Fruit fly (Drosophila melanogaster) whole organism, wandering third instar larva: ENCODE measurements around the gene CG4440.
A peak's percentile ranks its signal among the peaks of the same experiment; 100 is the strongest.

Experiments
- Abd-B ChIP-seq: fragments of >200 bp; optimal IDR thresholded peaks from 2 replicates; lab custom pipeline; 2017; ENCODE audit warnings: missing biosample characterization, missing genetic modification characterization
- CG32264 ChIP-seq: fragments of 200-800 bp; sonication (Bioruptor generic); optimal IDR thresholded peaks from 2 replicates; lab custom pipeline; 2016; ENCODE audit warnings: missing biosample characterization, missing genetic modification characterization
- CG9705 ChIP-seq: fragments of 200-800 bp; sonication (Bioruptor generic); optimal IDR thresholded peaks from 2 replicates; lab custom pipeline; 2018; ENCODE audit warnings: missing biosample characterization, mild to moderate bottlenecking, missing genetic modification characterization
- CrebA ChIP-seq: fragments of 200-800 bp; sonication (Bioruptor generic); optimal IDR thresholded peaks from 2 replicates; lab custom pipeline; 2016; ENCODE audit warnings: missing biosample characterization, mild to moderate bottlenecking, missing genetic modification characterization, borderline replicate concordance
- Dfd ChIP-seq: fragments of >200 bp; optimal IDR thresholded peaks from 2 replicates; lab custom pipeline; 2017; ENCODE audit warnings: missing biosample characterization, missing genetic modification characterization
- Dif ChIP-seq: fragments of 200-275, 200-300 bp; sonication (Bioruptor generic); optimal IDR thresholded peaks from 2 replicates; lab custom pipeline; 2018; ENCODE audit warnings: missing biosample characterization, missing genetic modification characterization; ENCODE audit not compliant: partially characterized antibody
- GATAd ChIP-seq: sonication (Bioruptor generic); optimal IDR thresholded peaks from 2 replicates; lab custom pipeline; 2016; ENCODE audit warnings: missing biosample characterization, missing genetic modification characterization
- HLH106 ChIP-seq: fragments of 200-800 bp; optimal IDR thresholded peaks from 3 replicates; lab custom pipeline; 2019; ENCODE audit warnings: missing biosample characterization, mild to moderate bottlenecking, missing genetic modification characterization, moderate library complexity
- Hnf4 ChIP-seq: fragments of 200-800 bp; sonication (Bioruptor generic); optimal IDR thresholded peaks from 2 replicates; lab custom pipeline; 2016; ENCODE audit warnings: missing biosample characterization, mild to moderate bottlenecking, missing genetic modification characterization
- Hr78 ChIP-seq: fragments of >200 bp; optimal IDR thresholded peaks from 2 replicates; lab custom pipeline; 2017; ENCODE audit warnings: missing biosample characterization, missing genetic modification characterization
- Hr83 ChIP-seq: fragments of 200-300 bp; sonication (Bioruptor generic); optimal IDR thresholded peaks from 2 replicates; lab custom pipeline; 2016; ENCODE audit warnings: missing biosample characterization, mild to moderate bottlenecking, missing genetic modification characterization, moderate library complexity; ENCODE audit not compliant: poor library complexity, severe bottlenecking
- Jra ChIP-seq: sonication (Bioruptor generic); optimal IDR thresholded peaks from 2 replicates; lab custom pipeline; 2016; ENCODE audit warnings: missing biosample characterization, missing genetic modification characterization
- Mio ChIP-seq: sonication (Bioruptor generic); optimal IDR thresholded peaks from 2 replicates; lab custom pipeline; 2016; ENCODE audit warnings: missing biosample characterization, missing genetic modification characterization
- Myc ChIP-seq: fragments of >200 bp; optimal IDR thresholded peaks from 2 replicates; lab custom pipeline; 2017
- N ChIP-seq: fragments of >200 bp; optimal IDR thresholded peaks from 2 replicates; lab custom pipeline; 2018; ENCODE audit warnings: missing biosample characterization, missing external identifiers, missing genetic modification characterization
- OdsH ChIP-seq: fragments of 200-800 bp; sonication (Bioruptor generic); optimal IDR thresholded peaks from 2 replicates; lab custom pipeline; 2016; ENCODE audit warnings: missing biosample characterization, mild to moderate bottlenecking, missing genetic modification characterization
- Rel ChIP-seq, 2 experiments: fragments of 200-800 bp; sonication (Bioruptor generic) in 1 of 2; optimal IDR thresholded peaks; 2 replicates in 1 of 2; 3 replicates in 1 of 2; lab custom pipeline; 2016 to 2019; ENCODE audit warnings: mild to moderate bottlenecking in 2 of 2, missing biosample characterization in 2 of 2, missing genetic modification characterization in 2 of 2, moderate library complexity in 1 of 2
- Sp1 ChIP-seq: fragments of 200-800 bp; sonication (Bioruptor generic); optimal IDR thresholded peaks from 3 replicates; lab custom pipeline; 2019; ENCODE audit warnings: missing biosample characterization, mild to moderate bottlenecking, missing genetic modification characterization, moderate library complexity
- Vsx2 ChIP-seq: fragments of 200-300, 225-300 bp; sonication (Bioruptor generic); optimal IDR thresholded peaks from 2 replicates; lab custom pipeline; 2018; ENCODE audit warnings: missing biosample characterization, missing genetic modification characterization; ENCODE audit not compliant: partially characterized antibody
- br ChIP-seq: fragments of 200-800 bp; sonication (Bioruptor generic); optimal IDR thresholded peaks from 2 replicates; lab custom pipeline; 2016; ENCODE audit warnings: missing biosample characterization, missing genetic modification characterization
- brk ChIP-seq: fragments of 200-800 bp; sonication (Bioruptor generic); optimal IDR thresholded peaks from 2 replicates; lab custom pipeline; 2016; ENCODE audit warnings: missing biosample characterization, mild to moderate bottlenecking, missing genetic modification characterization
- dl ChIP-seq, 2 experiments: fragments of 175-275, 200-275 bp in 1 of 2; fragments of 200-275 bp in 1 of 2; sonication (Bioruptor generic); optimal IDR thresholded peaks; lab custom pipeline; 2018; ENCODE audit warnings: mild to moderate bottlenecking in 2 of 2, missing biosample characterization in 2 of 2, missing genetic modification characterization in 2 of 2, moderate library complexity in 2 of 2; ENCODE audit not compliant: partially characterized antibody in 2 of 2, insufficient read depth in 1 of 2
- dmrt93B ChIP-seq: fragments of 200-800 bp; sonication (Bioruptor generic); optimal IDR thresholded peaks from 2 replicates; lab custom pipeline; 2018; ENCODE audit warnings: missing biosample characterization, mild to moderate bottlenecking, missing genetic modification characterization
- dsf ChIP-seq: sonication (Bioruptor generic); optimal IDR thresholded peaks from 2 replicates; lab custom pipeline; 2016; ENCODE audit warnings: missing biosample characterization, missing genetic modification characterization, borderline replicate concordance
- ey ChIP-seq: fragments of 200-800 bp; sonication (Bioruptor generic); optimal IDR thresholded peaks from 2 replicates; lab custom pipeline; 2016; ENCODE audit warnings: missing biosample characterization, missing genetic modification characterization
- foxo ChIP-seq, 2 experiments: fragments of 200-800 bp; sonication (Bioruptor generic); optimal IDR thresholded peaks; 2 replicates in 1 of 2; 3 replicates in 1 of 2; lab custom pipeline; 2016 to 2017; ENCODE audit warnings: missing biosample characterization in 2 of 2, missing genetic modification characterization in 2 of 2
- fru ChIP-seq: fragments of 200-800 bp; sonication (Bioruptor generic); optimal IDR thresholded peaks from 3 replicates; lab custom pipeline; 2016; ENCODE audit warnings: missing biosample characterization, mild to moderate bottlenecking, missing genetic modification characterization
- h ChIP-seq: fragments of 200-800 bp; sonication (Bioruptor generic); optimal IDR thresholded peaks from 3 replicates; lab custom pipeline; 2016; ENCODE audit warnings: missing biosample characterization, mild to moderate bottlenecking, missing genetic modification characterization
- jim ChIP-seq: fragments of 175-275, 200-325 bp; sonication (Bioruptor generic); optimal IDR thresholded peaks from 2 replicates; lab custom pipeline; 2016; ENCODE audit warnings: missing biosample characterization, mild to moderate bottlenecking, missing genetic modification characterization
- lola ChIP-seq: fragments of >200 bp; optimal IDR thresholded peaks from 2 replicates; lab custom pipeline; 2017; ENCODE audit warnings: missing biosample characterization, missing genetic modification characterization
- pan ChIP-seq: fragments of >200 bp; optimal IDR thresholded peaks from 2 replicates; lab custom pipeline; 2017
- psq ChIP-seq: fragments of 200-800 bp; sonication (Bioruptor generic); optimal IDR thresholded peaks from 3 replicates; lab custom pipeline; 2017; ENCODE audit warnings: missing biosample characterization, mild to moderate bottlenecking, missing genetic modification characterization, moderate library complexity
- rgr ChIP-seq: fragments of 200-800 bp; sonication (Bioruptor generic); optimal IDR thresholded peaks from 3 replicates; lab custom pipeline; 2016; ENCODE audit warnings: missing biosample characterization, mild to moderate bottlenecking, missing genetic modification characterization
- sage ChIP-seq: fragments of 200-800 bp; sonication (Bioruptor generic); optimal IDR thresholded peaks from 2 replicates; lab custom pipeline; 2016; ENCODE audit warnings: missing biosample characterization, mild to moderate bottlenecking, missing genetic modification characterization
- sv ChIP-seq: fragments of 200-800 bp; sonication (Bioruptor generic); optimal IDR thresholded peaks from 3 replicates; lab custom pipeline; 2016; ENCODE audit warnings: missing biosample characterization, missing genetic modification characterization
- tai ChIP-seq: sonication (Bioruptor generic); optimal IDR thresholded peaks from 2 replicates; lab custom pipeline; 2016; ENCODE audit warnings: missing biosample characterization, missing genetic modification characterization
- usp ChIP-seq: fragments of >200 bp; optimal IDR thresholded peaks from 2 replicates; lab custom pipeline; 2017; ENCODE audit warnings: missing biosample characterization, missing genetic modification characterization
- woc ChIP-seq: sonication (Bioruptor generic); optimal IDR thresholded peaks from 2 replicates; lab custom pipeline; 2016; ENCODE audit warnings: missing biosample characterization, mild to moderate bottlenecking, missing genetic modification characterization

CG4440 gene

dm6 chr2L:16287006-16287601, 42.6 kb upstream of the CG4440 start:
- TF ChIP-seq dl (GFP tag; optimal IDR thresholded peaks at IDR 0.05; lab: Kevin White, UChicago; ENCODE audit: insufficient read depth in 1 of 2, partially characterized antibody in 2 of 2) (peak in 1 of 2 experiments; percentile 18), Mio (GFP tag; lab: Kevin White, UChicago) (no peak), Rel (GFP tag; optimal IDR thresholded peaks at IDR 0.05; lab: Kevin White, UChicago) (no peak), Rel (tag; optimal IDR thresholded peaks at IDR 0.05; lab: Kevin White, UChicago) (no peak)

DNA sequence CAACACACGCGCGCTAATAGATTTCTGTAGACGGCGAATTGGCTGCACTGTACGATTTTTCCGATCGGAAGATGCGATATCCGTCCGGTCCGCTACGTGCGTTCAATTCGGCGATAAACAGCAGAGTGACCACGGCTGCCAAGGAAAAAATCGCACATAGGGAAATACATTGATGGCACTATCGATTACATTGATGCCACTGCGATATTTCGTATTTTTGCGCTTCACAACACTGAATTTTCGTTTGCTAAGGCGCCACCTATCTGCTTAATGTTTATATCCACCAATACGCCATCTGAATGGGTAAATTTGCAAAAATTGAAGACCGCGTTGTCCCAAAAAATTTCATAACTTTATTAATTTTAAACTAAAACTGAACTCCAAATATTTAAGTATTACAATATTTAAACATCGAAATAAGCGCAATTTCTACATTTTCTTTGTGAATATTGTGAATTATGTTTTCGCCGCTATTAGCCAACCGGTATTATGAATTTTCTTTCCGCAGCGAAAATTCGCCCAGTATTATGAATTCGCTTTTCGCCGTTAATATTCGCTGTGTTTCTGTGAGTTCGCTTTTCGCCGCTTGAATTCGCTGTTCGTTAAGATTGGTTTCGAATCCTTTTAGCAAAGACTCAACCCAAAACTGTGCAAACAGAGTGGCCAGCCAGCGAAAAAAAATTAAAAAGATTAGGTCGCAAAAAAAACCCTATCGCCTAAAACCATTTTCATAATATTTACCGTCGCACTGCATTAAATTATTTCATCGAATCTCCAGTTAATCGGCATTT, 41.9 kb upstream of the CG4440 start, which contains the start of the genes crp and pkaap:
crp (minus strand) TSS at position 129 of the 791 bp plus-strand sequence.
pkaap (plus strand) TSS at position 689 of the 791 bp plus-strand sequence.
- TF ChIP-seq Dfd (GFP tag; lab: Kevin White, UChicago) (no peak), Hr78 (GFP tag; lab: Kevin White, UChicago) (no peak), Vsx2 (GFP tag; lab: Kevin White, UChicago) (peak; percentile 98), Myc (lab: Kevin White, UChicago) (peak; percentile 86), Sp1 (GFP tag; lab: Kevin White, UChicago) (peak; percentile 61), tai (GFP tag; lab: Kevin White, UChicago) (peak; percentile 97), usp (no peak), Jra (GFP tag; lab: Kevin White, UChicago) (peak; percentile 85), CG9705 (GFP tag; lab: Kevin White, UChicago) (peak; percentile 58), lola (no peak), psq (GFP tag; lab: Kevin White, UChicago) (peak; percentile 34), HLH106 (tag; lab: Kevin White, UChicago) (peak; percentile 64), N (GFP tag; lab: Kevin White, UChicago) (no peak), Hnf4 (GFP tag; lab: Kevin White, UChicago) (peak; percentile 92), pan (lab: Kevin White, UChicago) (no peak), ey (GFP tag; lab: Kevin White, UChicago) (peak; percentile 76), jim (peak; percentile 90), Rel (GFP tag; optimal IDR thresholded peaks at IDR 0.05; lab: Kevin White, UChicago) (peak; percentile 51), Rel (tag; optimal IDR thresholded peaks at IDR 0.05; lab: Kevin White, UChicago) (peak; percentile 47), br (GFP tag; lab: Kevin White, UChicago) (peak; percentile 76), sage (peak; percentile 63), woc (peak; percentile 48), dsf (GFP tag; lab: Kevin White, UChicago) (peak; percentile 73), dmrt93B (GFP tag; lab: Kevin White, UChicago) (peak; percentile 42), rgr (GFP tag; lab: Kevin White, UChicago) (peak; percentile 86), dl (GFP tag; optimal IDR thresholded peaks at IDR 0.05; lab: Kevin White, UChicago; ENCODE audit: insufficient read depth in 1 of 2, partially characterized antibody in 2 of 2) (peak in 1 of 2 experiments; percentile 62), CrebA (GFP tag; lab: Kevin White, UChicago) (no peak), fru (GFP tag; lab: Kevin White, UChicago) (peak; percentile 73), brk (GFP tag; lab: Kevin White, UChicago) (peak; percentile 80), GATAd (GFP tag; lab: Kevin White, UChicago) (peak; percentile 64), h (GFP tag; lab: Kevin White, UChicago) (peak; percentile 86), sv (GFP tag; lab: Kevin White, UChicago) (peak; percentile 93), OdsH (GFP tag; lab: Kevin White, UChicago) (peak; percentile 74), CG32264 (GFP tag; lab: Kevin White, UChicago) (peak; percentile 44), Hr83 (peak; percentile 97), Abd-B (GFP tag; lab: Kevin White, UChicago) (no peak), Dif (GFP tag; lab: Kevin White, UChicago) (peak; percentile 84), foxo (GFP tag; optimal IDR thresholded peaks at IDR 0.05; lab: Kevin White, UChicago) (peak; percentile 66 to 88), Mio (GFP tag; lab: Kevin White, UChicago) (peak; percentile 53)
